Fruit fly (Drosophila melanogaster): ENCODE measurements around the gene grp.

The grp gene

DNA sequence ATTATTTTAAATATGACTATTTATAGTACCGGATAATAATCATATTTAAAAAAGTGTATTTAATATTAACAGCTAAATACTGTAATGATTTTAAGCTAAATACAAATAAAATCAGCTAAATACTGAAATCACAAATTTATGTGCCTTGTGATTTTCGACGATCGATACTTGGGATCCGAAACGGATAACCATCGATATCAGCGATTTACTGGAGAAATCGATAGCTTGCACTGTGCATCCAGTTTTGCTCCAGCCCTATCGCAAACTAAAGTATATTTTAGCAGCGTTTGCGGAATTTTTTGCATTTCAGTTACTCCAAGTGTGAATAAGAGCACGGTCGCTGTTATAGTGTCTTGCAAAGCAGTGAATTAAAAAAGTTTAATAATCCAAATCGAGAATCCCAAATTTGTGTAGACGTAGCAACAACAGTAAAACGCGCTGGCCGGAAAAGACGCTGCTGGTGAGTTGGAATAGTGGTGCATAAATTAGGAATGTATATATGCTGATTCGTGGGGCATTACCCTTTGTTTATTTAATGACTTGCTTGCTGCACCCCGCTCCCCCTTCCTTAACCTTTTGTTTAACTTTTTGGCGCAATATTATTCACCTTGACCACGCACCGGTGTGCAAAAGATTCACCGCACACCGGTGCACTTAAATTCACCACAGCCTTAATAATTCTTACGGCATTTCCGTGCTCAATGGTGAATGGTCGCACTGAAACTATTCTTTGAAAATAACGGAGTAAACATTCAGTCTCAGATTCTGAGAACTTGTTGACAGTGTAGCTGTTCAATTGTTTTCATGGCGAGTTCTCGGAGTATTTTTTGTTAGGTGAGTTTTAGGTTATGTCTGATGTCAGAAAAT, at the start of gene grp, which contains the start of gene squ:
Gene grp, plus strand, starts transcription at position 238 of the 867 bp plus-strand sequence.
Gene squ, plus strand, starts transcription at position 238 of the 867 bp plus-strand sequence.
- TF ChIP-seq CG8478 (optimal IDR thresholded peaks at IDR 0.05), result no peak
- TF ChIP-seq pan (optimal IDR thresholded peaks at IDR 0.05), result no peak
- no peak for TF ChIP-seq usp (GFP tag; optimal IDR thresholded peaks at IDR 0.05)
- TF ChIP-seq Dll (optimal IDR thresholded peaks at IDR 0.05), result no peak
- no peak for TF ChIP-seq psq (optimal IDR thresholded peaks at IDR 0.05)
- TF ChIP-seq EcR (GFP tag; optimal IDR thresholded peaks at IDR 0.05), result peak; percentile 20 to 62

DNA sequence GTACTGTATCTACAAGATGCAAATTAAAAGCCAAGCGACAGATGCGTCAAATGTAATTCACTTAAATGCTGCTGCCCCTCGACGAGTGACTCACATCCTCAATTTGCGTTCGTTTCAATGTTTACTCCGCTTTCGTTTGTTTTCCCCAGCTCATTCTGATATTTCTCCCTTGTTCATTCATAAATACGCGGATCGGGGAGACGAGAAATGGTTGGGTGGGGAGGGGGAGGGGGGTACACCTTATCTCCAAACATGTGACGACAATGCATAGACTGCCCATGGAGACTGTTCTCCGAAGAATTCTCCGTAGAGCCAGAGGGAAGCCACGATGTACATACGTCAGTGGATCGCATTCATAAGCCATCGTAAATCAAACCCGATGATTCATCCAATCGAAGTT, 42.5 kb upstream of the grp start:
- TF ChIP-seq usp (GFP tag; optimal IDR thresholded peaks at IDR 0.05) (no peak), pan (optimal IDR thresholded peaks at IDR 0.05) (no peak), EcR (GFP tag; optimal IDR thresholded peaks at IDR 0.05) (no peak), Dll (optimal IDR thresholded peaks at IDR 0.05) (no peak)

DNA sequence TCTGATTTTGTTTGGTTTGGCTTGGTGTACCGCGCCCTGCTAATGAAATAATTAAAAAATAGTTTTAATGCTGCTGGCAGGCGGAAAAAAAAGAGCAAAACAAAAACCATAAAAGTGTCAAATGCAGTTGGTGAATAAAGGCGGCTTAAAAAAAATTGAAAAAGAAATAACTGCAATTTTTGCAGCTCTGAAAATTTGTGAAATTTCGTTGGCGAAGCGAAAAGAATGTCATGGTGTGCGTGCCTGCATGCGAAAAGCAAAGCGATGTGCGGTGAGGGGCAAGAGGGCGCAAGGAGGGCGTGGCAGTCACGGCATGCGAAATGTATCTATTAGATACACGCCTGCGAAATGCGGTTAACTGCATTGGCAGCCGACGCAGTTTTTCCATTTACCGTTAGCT, 41.5 kb upstream of the grp start:
- TF ChIP-seq Dll (optimal IDR thresholded peaks at IDR 0.05), result no peak
- TF ChIP-seq psq (optimal IDR thresholded peaks at IDR 0.05), result no peak
- no peak for TF ChIP-seq usp (GFP tag; optimal IDR thresholded peaks at IDR 0.05)
- no peak for TF ChIP-seq pan (optimal IDR thresholded peaks at IDR 0.05)
- TF ChIP-seq CG8478 (optimal IDR thresholded peaks at IDR 0.05), result no peak
- TF ChIP-seq EcR (GFP tag; optimal IDR thresholded peaks at IDR 0.05), result no peak

DNA sequence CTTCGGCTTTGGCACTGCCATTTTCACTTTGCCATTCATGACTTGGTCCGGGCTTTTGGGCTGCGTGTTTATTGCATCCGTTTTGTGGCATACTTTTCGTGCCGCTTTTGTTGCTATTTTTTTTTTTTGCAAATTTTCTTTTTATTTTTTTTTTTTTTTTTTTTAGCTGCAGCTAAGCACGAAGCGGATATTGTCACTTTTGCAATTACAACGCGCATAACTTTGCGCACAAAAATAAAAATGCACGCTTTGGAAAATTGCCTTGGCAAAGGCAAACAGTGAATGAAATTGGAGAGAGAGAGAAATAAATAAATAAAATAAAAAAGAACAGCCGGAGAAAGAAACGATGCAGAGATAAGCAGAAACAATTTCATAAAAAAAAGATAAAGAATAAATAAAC, 39.0 kb upstream of the grp start:
- TF ChIP-seq Dll (optimal IDR thresholded peaks at IDR 0.05), result no peak
- no peak for TF ChIP-seq pan (optimal IDR thresholded peaks at IDR 0.05)
- no peak for TF ChIP-seq CG8478 (optimal IDR thresholded peaks at IDR 0.05)
- no peak for TF ChIP-seq usp (GFP tag; optimal IDR thresholded peaks at IDR 0.05)

DNA sequence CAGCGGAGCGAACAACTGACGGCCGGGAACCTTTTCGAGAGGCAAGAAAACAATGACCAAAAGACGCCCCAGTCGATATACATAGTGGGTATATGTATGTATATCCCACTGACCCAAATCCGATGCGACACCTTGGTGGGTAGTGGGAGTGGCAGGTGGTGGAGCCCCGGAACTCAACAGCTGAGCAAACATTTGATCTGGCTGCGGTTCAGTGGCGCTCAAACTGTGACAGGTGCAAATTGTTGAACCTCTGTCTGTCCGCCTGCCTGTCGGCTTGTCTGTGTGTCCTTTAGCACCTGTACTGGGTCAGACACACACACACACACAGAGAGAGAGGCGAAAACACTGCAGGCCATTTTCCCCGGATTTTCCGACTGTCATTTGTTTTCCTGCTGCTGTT, 36.4 kb upstream of the grp start:
- no peak for TF ChIP-seq usp (GFP tag; optimal IDR thresholded peaks at IDR 0.05)

dm6 chr2L:16643961-16644360, 35.9 kb upstream of the grp start:
- TF ChIP-seq EcR (GFP tag; optimal IDR thresholded peaks at IDR 0.05) (no peak), psq (optimal IDR thresholded peaks at IDR 0.05) (no peak), usp (GFP tag; optimal IDR thresholded peaks at IDR 0.05) (no peak), Dll (optimal IDR thresholded peaks at IDR 0.05) (no peak), pan (optimal IDR thresholded peaks at IDR 0.05) (no peak), CG8478 (optimal IDR thresholded peaks at IDR 0.05) (no peak)

DNA sequence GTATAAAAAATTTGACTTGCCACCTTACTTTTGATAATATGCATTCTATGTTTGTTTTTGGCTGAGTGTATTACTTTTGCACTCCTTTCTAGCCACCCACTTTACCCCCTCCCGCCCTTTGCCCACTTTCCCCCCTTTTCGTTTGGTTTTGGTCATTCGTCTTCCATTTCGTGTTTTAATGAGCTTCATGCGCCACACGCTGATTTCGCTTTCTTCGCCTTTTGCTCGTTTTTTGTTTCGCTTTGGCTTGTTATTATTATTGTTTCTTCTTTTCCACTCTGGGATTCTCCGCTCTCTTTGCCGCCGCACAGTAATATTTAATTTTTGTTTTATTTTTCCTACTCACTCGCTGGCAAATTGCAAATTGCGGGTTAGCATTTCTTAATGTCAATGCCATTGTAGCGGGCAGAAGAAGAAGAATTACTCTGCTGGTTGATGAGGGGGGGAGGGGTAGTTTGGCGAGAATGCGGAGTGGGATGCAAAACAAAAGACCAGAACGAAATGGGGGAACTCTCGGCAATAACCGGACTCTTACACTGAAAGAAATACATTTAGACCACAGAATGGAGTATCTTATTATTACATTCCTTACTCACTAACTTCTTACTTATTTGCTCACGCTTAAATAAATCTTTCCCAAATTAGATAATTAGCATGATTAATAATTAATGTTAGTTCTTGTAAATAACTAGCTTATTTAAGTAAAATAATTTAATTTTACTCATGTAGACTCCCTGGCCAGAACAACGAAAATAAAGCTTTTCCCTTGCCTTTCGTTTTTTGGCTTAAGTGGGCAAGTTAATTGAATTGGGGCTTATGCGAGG, 34.2 kb upstream of the grp start:
- TF ChIP-seq EcR (GFP tag; optimal IDR thresholded peaks at IDR 0.05), result peak in 1 of 2 experiments; percentile 21
- no peak for TF ChIP-seq Dll (optimal IDR thresholded peaks at IDR 0.05)

DNA sequence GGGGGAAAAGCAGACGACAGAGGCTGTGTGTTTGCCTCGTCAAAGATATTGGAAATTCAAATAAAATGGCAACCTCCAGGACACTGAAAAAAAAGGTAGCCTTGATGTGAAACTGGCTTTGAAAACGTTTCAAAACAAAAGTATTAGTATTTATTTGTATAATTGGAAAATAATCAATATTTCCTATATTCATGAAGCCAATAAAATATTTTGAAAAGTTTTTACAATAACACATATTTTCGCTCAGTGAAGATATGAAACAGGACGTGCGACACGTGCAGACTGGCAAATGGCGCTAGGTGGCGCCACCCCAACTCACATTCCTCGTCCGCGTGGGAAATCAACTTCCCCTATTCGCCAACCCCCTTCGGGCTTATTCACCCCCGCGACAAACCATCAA, 32.1 kb upstream of the grp start:
- no peak for TF ChIP-seq usp (GFP tag; optimal IDR thresholded peaks at IDR 0.05)
- no peak for TF ChIP-seq pan (optimal IDR thresholded peaks at IDR 0.05)
- TF ChIP-seq CG8478 (optimal IDR thresholded peaks at IDR 0.05), result no peak

DNA sequence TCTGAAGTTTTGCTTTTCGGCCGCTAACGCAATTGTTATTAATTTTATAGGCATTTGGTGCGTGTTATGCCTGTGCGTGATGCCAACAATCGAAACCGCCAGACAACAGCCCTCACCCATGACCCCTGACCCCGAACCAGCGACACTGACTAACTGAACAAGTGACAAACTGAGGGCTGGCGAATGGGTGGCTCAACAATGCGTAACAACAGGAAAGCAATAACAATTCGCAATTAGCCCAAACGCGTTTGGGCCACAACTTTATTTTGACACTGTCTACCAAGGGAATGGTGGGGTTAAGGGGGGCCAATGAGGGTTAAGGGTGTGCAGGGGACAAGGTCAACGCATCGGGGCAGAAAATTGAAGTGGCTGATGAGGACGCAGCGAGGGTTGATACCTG, 30.9 kb upstream of the grp start:
- no peak for TF ChIP-seq psq (optimal IDR thresholded peaks at IDR 0.05)
- TF ChIP-seq Dll (optimal IDR thresholded peaks at IDR 0.05), result no peak
- TF ChIP-seq pan (optimal IDR thresholded peaks at IDR 0.05), result no peak
- no peak for TF ChIP-seq EcR (GFP tag; optimal IDR thresholded peaks at IDR 0.05)
- no peak for TF ChIP-seq CG8478 (optimal IDR thresholded peaks at IDR 0.05)
- no peak for TF ChIP-seq usp (GFP tag; optimal IDR thresholded peaks at IDR 0.05)

- no peak for TF ChIP-seq psq (optimal IDR thresholded peaks at IDR 0.05)
Observed at dm6 chr2L:16653541-16653940, 26.3 kb upstream of the grp start.

dm6 chr2L:16656692-16657109, 23.2 kb upstream of the grp start:
- TF ChIP-seq Dll (optimal IDR thresholded peaks at IDR 0.05), result no peak
- no peak for TF ChIP-seq EcR (GFP tag; optimal IDR thresholded peaks at IDR 0.05)
- no peak for TF ChIP-seq usp (GFP tag; optimal IDR thresholded peaks at IDR 0.05)
- TF ChIP-seq CG8478 (optimal IDR thresholded peaks at IDR 0.05), result no peak
- TF ChIP-seq psq (optimal IDR thresholded peaks at IDR 0.05), result no peak
- TF ChIP-seq pan (optimal IDR thresholded peaks at IDR 0.05), result no peak

DNA sequence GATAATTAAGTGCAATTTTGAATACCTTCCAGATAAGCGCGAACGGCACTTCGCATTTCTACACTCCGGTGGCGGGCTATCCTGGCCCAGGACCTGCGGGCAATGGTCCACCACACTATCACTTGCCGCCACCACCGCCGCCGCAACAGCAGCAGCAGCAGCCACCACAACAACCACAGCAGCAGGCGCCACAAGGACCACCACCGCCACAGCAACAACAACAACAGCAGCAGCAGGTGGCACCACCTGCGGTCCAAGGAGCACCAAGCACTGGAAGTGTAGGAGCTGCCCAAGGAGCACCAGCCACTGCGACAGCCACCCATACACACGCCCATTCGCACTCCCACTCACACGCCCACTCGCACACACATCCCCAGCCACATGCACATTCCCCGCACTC, 22.4 kb upstream of the grp start:
- no peak for TF ChIP-seq EcR (GFP tag; optimal IDR thresholded peaks at IDR 0.05)
- TF ChIP-seq usp (GFP tag; optimal IDR thresholded peaks at IDR 0.05), result no peak
- TF ChIP-seq psq (optimal IDR thresholded peaks at IDR 0.05), result no peak
- no peak for TF ChIP-seq pan (optimal IDR thresholded peaks at IDR 0.05)
- no peak for TF ChIP-seq Dll (optimal IDR thresholded peaks at IDR 0.05)
- no peak for TF ChIP-seq CG8478 (optimal IDR thresholded peaks at IDR 0.05)

DNA sequence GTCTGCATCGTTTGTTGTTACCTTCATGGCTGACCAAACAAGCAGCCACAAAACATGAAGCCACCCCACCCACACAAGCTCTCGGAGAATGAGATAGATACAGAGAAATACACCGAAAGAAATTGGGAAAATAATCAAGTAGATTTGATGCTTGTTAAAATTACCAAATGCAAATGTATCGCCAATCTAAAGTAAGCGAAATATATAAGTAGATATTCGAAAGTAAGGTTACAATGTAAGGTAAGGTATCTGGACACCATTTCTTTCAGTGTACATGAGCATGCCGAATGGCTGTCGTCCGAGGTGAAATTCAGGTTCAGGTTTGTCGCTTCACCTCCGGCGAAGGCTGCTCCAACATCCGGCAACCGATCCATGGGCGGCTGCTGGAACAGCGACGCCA, 7.6 kb upstream of the grp start:
- TF ChIP-seq EcR (GFP tag; optimal IDR thresholded peaks at IDR 0.05) (no peak), pan (optimal IDR thresholded peaks at IDR 0.05) (no peak), psq (optimal IDR thresholded peaks at IDR 0.05) (no peak), Dll (optimal IDR thresholded peaks at IDR 0.05) (no peak), usp (GFP tag; optimal IDR thresholded peaks at IDR 0.05) (no peak), CG8478 (optimal IDR thresholded peaks at IDR 0.05) (no peak)
